Fruit fly (Drosophila melanogaster) whole organism, embryonic: ENCODE data around the gene AlaRS-m.

Experiments
- Antp ChIP-seq: fragments of 200-800 bp; sonication (Bioruptor generic); optimal IDR thresholded peaks from 3 replicates; lab custom pipeline; 2016; ENCODE audit warnings: missing biosample characterization, missing genetic modification characterization
- BEAF-32 ChIP-seq: fragments of 200-800 bp; sonication (Bioruptor generic); optimal IDR thresholded peaks from 3 replicates; lab custom pipeline; 2017; ENCODE audit warnings: missing biosample characterization, missing genetic modification characterization, mild to moderate bottlenecking, moderate library complexity, missing genetic modification reagents
- CG11247 ChIP-seq: fragments of 200-800 bp; sonication (Bioruptor generic); IDR thresholded peaks from 2 replicates; pipeline ENCODE4 v1.3.6; 2022; ENCODE audit warnings: missing biosample characterization, missing genetic modification characterization
- CG11696 ChIP-seq: fragments of 200-800 bp; sonication (Bioruptor generic); IDR thresholded peaks from 2 replicates; pipeline ENCODE4 v1.3.6; 2022; ENCODE audit warnings: missing biosample characterization, missing genetic modification characterization
- CG11723 ChIP-seq: fragments of 200-800 bp; sonication (Bioruptor generic); optimal IDR thresholded peaks from 2 replicates; lab custom pipeline; 2017; ENCODE audit warnings: missing biosample characterization, mild to moderate bottlenecking, missing genetic modification characterization
- CG13775 ChIP-seq: fragments of 200-800 bp; sonication (Bioruptor generic); optimal IDR thresholded peaks from 3 replicates; lab custom pipeline; 2017; ENCODE audit warnings: missing biosample characterization, mild to moderate bottlenecking, missing genetic modification characterization
- CG1647 ChIP-seq: fragments of 200-800 bp; sonication (Bioruptor generic); optimal IDR thresholded peaks from 3 replicates; lab custom pipeline; 2016; ENCODE audit warnings: missing biosample characterization, missing genetic modification characterization
- CG18764 ChIP-seq: fragments of 200-800 bp; sonication (Bioruptor generic); optimal IDR thresholded peaks from 3 replicates; lab custom pipeline; 2016; ENCODE audit warnings: missing biosample characterization, missing genetic modification characterization
- CG2202 ChIP-seq: fragments of 200-800 bp; sonication (Bioruptor generic); optimal IDR thresholded peaks from 2 replicates; lab custom pipeline; 2018; ENCODE audit warnings: missing biosample characterization, mild to moderate bottlenecking, missing genetic modification characterization
- CG3065 ChIP-seq: fragments of 200-800 bp; sonication (Bioruptor generic); optimal IDR thresholded peaks from 2 replicates; lab custom pipeline; 2016; ENCODE audit warnings: missing biosample characterization, missing genetic modification characterization
- CG3838 ChIP-seq: fragments of 200-800 bp; sonication (Bioruptor generic); optimal IDR thresholded peaks from 3 replicates; lab custom pipeline; 2016; ENCODE audit warnings: missing biosample characterization, missing genetic modification characterization
- CG4707 ChIP-seq: fragments of 200-800 bp; sonication (Bioruptor generic); optimal IDR thresholded peaks from 2 replicates; lab custom pipeline; 2018; ENCODE audit warnings: missing biosample characterization, mild to moderate bottlenecking, missing genetic modification characterization, moderate library complexity
- CG5953 ChIP-seq: fragments of 200-800 bp; sonication (Bioruptor generic); IDR thresholded peaks from 2 replicates; pipeline ENCODE4 v1.3.6; 2022; ENCODE audit warnings: missing biosample characterization, missing genetic modification characterization
- CG6765 ChIP-seq: fragments of 200-800 bp; sonication (Bioruptor generic); optimal IDR thresholded peaks from 3 replicates; lab custom pipeline; 2017; ENCODE audit warnings: missing biosample characterization, mild to moderate bottlenecking, missing genetic modification characterization
- CG8290 ChIP-seq, 3 experiments: fragments of 200-800 bp; sonication (Bioruptor generic); optimal IDR thresholded peaks; 2 replicates each; lab custom pipeline; 2016 to 2019; ENCODE audit warnings: missing biosample characterization in 3 of 3, missing genetic modification characterization in 3 of 3, mild to moderate bottlenecking in 2 of 3, moderate library complexity in 1 of 3
- CG8478 ChIP-seq: fragments of >200 bp; optimal IDR thresholded peaks from 2 replicates; lab custom pipeline; 2018
- CG9215 ChIP-seq: fragments of 200-800 bp; sonication (Bioruptor generic); IDR thresholded peaks from 2 replicates; pipeline ENCODE4 v1.3.6; 2022; ENCODE audit warnings: missing biosample characterization, missing genetic modification characterization
- CG9727 ChIP-seq: fragments of 200-800 bp; sonication (Bioruptor generic); optimal IDR thresholded peaks from 3 replicates; lab custom pipeline; 2017; ENCODE audit warnings: missing biosample characterization, mild to moderate bottlenecking, missing genetic modification characterization
- CkIIα-i1 ChIP-seq: fragments of 200-800 bp; sonication (Bioruptor generic); IDR thresholded peaks from 2 replicates; pipeline ENCODE4 v1.3.6; 2022; ENCODE audit warnings: missing biosample characterization, missing genetic modification characterization
- CrebB ChIP-seq: fragments of 200-800 bp; sonication (Bioruptor generic); optimal IDR thresholded peaks from 3 replicates; lab custom pipeline; 2018; ENCODE audit warnings: missing biosample characterization, mild to moderate bottlenecking, missing genetic modification characterization
- D19A ChIP-seq: fragments of 200-800 bp; optimal IDR thresholded peaks from 3 replicates; lab custom pipeline; 2019; ENCODE audit warnings: missing biosample characterization, mild to moderate bottlenecking, missing genetic modification characterization, moderate library complexity
- D19B ChIP-seq: fragments of 200-800 bp; sonication (Bioruptor generic); optimal IDR thresholded peaks from 2 replicates; lab custom pipeline; 2017; ENCODE audit warnings: missing biosample characterization, mild to moderate bottlenecking, missing genetic modification characterization
- Dll ChIP-seq: fragments of 200-800 bp; sonication (Bioruptor generic); IDR thresholded peaks from 4 replicates; pipeline ENCODE4 v1.3.6; 2022; ENCODE audit warnings: missing biosample characterization, missing genetic modification characterization; ENCODE audit not compliant: partially characterized antibody
- Doc2 ChIP-seq: fragments of 200-800 bp; sonication (Bioruptor generic); IDR thresholded peaks from 2 replicates; pipeline ENCODE4 v1.3.6; 2022; ENCODE audit warnings: missing biosample characterization, missing genetic modification characterization
- Hr51 ChIP-seq, 2 experiments: fragments of 200-800 bp; sonication (Bioruptor generic); optimal IDR thresholded peaks; 2 replicates in 1 of 2; 3 replicates in 1 of 2; lab custom pipeline; 2016 to 2018; ENCODE audit warnings: missing biosample characterization in 2 of 2, missing genetic modification characterization in 2 of 2, mild to moderate bottlenecking in 1 of 2, moderate library complexity in 1 of 2
- Nf-YC ChIP-seq: fragments of 200-800 bp; optimal IDR thresholded peaks from 3 replicates; lab custom pipeline; 2019; ENCODE audit warnings: missing biosample characterization, mild to moderate bottlenecking, missing genetic modification characterization, moderate library complexity
- Pdp1 ChIP-seq, 2 experiments: fragments of 200-800 bp; sonication (Bioruptor generic); optimal IDR thresholded peaks; 3 replicates each; lab custom pipeline; 2016; ENCODE audit warnings: missing biosample characterization in 2 of 2, missing genetic modification characterization in 2 of 2, mild to moderate bottlenecking in 1 of 2, moderate library complexity in 1 of 2
- Ravus ChIP-seq: fragments of 200-800 bp; sonication (Bioruptor generic); IDR thresholded peaks from 2 replicates; pipeline ENCODE4 v1.3.6; 2022; ENCODE audit warnings: missing biosample characterization, missing genetic modification characterization
- Ssrp ChIP-seq: fragments of 200-800 bp; sonication (Bioruptor generic); optimal IDR thresholded peaks from 2 replicates; lab custom pipeline; 2018; ENCODE audit warnings: missing biosample characterization, mild to moderate bottlenecking, missing genetic modification characterization, moderate library complexity
- aop ChIP-seq: fragments of 200-800 bp; sonication (Bioruptor generic); IDR thresholded peaks from 2 replicates; pipeline ENCODE4 v1.3.6; 2022; ENCODE audit warnings: missing biosample characterization, missing genetic modification characterization
- bab2 ChIP-seq: fragments of 200-800 bp; sonication (Bioruptor generic); optimal IDR thresholded peaks from 2 replicates; lab custom pipeline; 2016; ENCODE audit warnings: missing biosample characterization, missing genetic modification characterization
- bowl ChIP-seq: fragments of 200-800 bp; sonication (Bioruptor generic); IDR thresholded peaks from 2 replicates; pipeline ENCODE4 v1.3.6; 2022; ENCODE audit warnings: missing biosample characterization, missing genetic modification characterization
- bsh ChIP-seq, 2 experiments: fragments of 200-800 bp; sonication (Bioruptor generic); optimal IDR thresholded peaks; 2 replicates each; lab custom pipeline; 2017 to 2018; ENCODE audit warnings: mild to moderate bottlenecking in 2 of 2, missing biosample characterization in 2 of 2, missing genetic modification characterization in 2 of 2, moderate library complexity in 1 of 2
- cad ChIP-seq: fragments of >200 bp; optimal IDR thresholded peaks from 2 replicates; lab custom pipeline; 2017; ENCODE audit warnings: missing biosample characterization, missing genetic modification characterization
- chm ChIP-seq: fragments of 200-800 bp; sonication (Bioruptor generic); IDR thresholded peaks from 2 replicates; pipeline ENCODE4 v1.3.6; 2022; ENCODE audit warnings: missing biosample characterization, missing genetic modification characterization
- chn ChIP-seq: fragments of 200-800 bp; sonication (Bioruptor generic); optimal IDR thresholded peaks from 2 replicates; lab custom pipeline; 2016; ENCODE audit warnings: missing biosample characterization, missing genetic modification characterization
- crol ChIP-seq: fragments of 200-800 bp; sonication (Bioruptor generic); IDR thresholded peaks from 2 replicates; pipeline ENCODE4 v1.3.6; 2022; ENCODE audit warnings: missing biosample characterization, missing genetic modification characterization
- dmrt99B ChIP-seq: fragments of 200-800 bp; sonication (Bioruptor generic); optimal IDR thresholded peaks from 2 replicates; lab custom pipeline; 2018; ENCODE audit warnings: missing biosample characterization, mild to moderate bottlenecking, missing genetic modification characterization, moderate library complexity
- dysf ChIP-seq: fragments of 200-800 bp; sonication (Bioruptor generic); IDR thresholded peaks from 3 replicates; pipeline ENCODE4 v1.3.6; 2022; ENCODE audit warnings: missing biosample characterization, missing genetic modification characterization
- en ChIP-seq: fragments of 200-800 bp; sonication (Bioruptor generic); optimal IDR thresholded peaks from 2 replicates; lab custom pipeline; 2016; ENCODE audit warnings: missing biosample characterization, missing genetic modification characterization
- fd64A ChIP-seq: fragments of 200-800 bp; sonication (Bioruptor generic); optimal IDR thresholded peaks from 3 replicates; lab custom pipeline; 2018; ENCODE audit warnings: missing biosample characterization, mild to moderate bottlenecking, missing genetic modification characterization
- fru ChIP-seq: fragments of >200 bp; optimal IDR thresholded peaks from 2 replicates; lab custom pipeline; 2017
- gro ChIP-seq: fragments of 200-800 bp; sonication (Bioruptor generic); optimal IDR thresholded peaks from 2 replicates; lab custom pipeline; 2016; ENCODE audit warnings: missing biosample characterization, missing genetic modification characterization
- h ChIP-seq: fragments of >200 bp; optimal IDR thresholded peaks from 2 replicates; lab custom pipeline; 2017
- kah ChIP-seq: fragments of 200-800 bp; sonication (Bioruptor generic); optimal IDR thresholded peaks from 2 replicates; lab custom pipeline; 2018; ENCODE audit warnings: missing biosample characterization, mild to moderate bottlenecking, missing genetic modification characterization
- lbe ChIP-seq: fragments of 200-800 bp; sonication (Bioruptor generic); optimal IDR thresholded peaks from 2 replicates; lab custom pipeline; 2016; ENCODE audit warnings: missing biosample characterization, mild to moderate bottlenecking, missing genetic modification characterization
- lilli ChIP-seq: fragments of 200-800 bp; sonication (Bioruptor generic); optimal IDR thresholded peaks from 3 replicates; lab custom pipeline; 2016; ENCODE audit warnings: missing biosample characterization, missing genetic modification characterization
- mld ChIP-seq: fragments of 200-800 bp; sonication (Bioruptor generic); IDR thresholded peaks from 3 replicates; pipeline ENCODE4 v1.3.6; 2022; ENCODE audit warnings: missing biosample characterization, missing genetic modification characterization; ENCODE audit not compliant: partially characterized antibody
- org-1 ChIP-seq: fragments of 200-800 bp; sonication (Bioruptor generic); optimal IDR thresholded peaks from 2 replicates; lab custom pipeline; 2017; ENCODE audit warnings: missing biosample characterization, missing genetic modification characterization
- pb ChIP-seq: fragments of 200-800 bp; sonication (Bioruptor generic); optimal IDR thresholded peaks from 3 replicates; lab custom pipeline; 2016; ENCODE audit warnings: missing biosample characterization, missing genetic modification characterization
- stwl ChIP-seq: fragments of 200-800 bp; sonication (Bioruptor generic); optimal IDR thresholded peaks from 3 replicates; lab custom pipeline; 2018; ENCODE audit warnings: missing biosample characterization, mild to moderate bottlenecking, missing genetic modification characterization, moderate library complexity
- trh ChIP-seq: fragments of 200-800 bp; sonication (Bioruptor generic); optimal IDR thresholded peaks from 2 replicates; lab custom pipeline; 2016; ENCODE audit warnings: missing biosample characterization, missing genetic modification characterization
- ttk ChIP-seq: fragments of 200-800 bp; sonication (Bioruptor generic); IDR thresholded peaks from 2 replicates; pipeline ENCODE4 v2.1.2; 2022; ENCODE audit warnings: missing biosample characterization, missing genetic modification characterization

Gene AlaRS-m

dm6 chr3L:5152354-5152806, 6.5 kb downstream of the AlaRS-m start, which contains the start of the genes Gen and Srp54k (continued):
- TF ChIP-seq CG1647 (GFP tag; lab: Kevin White, UChicago) (no peak), ttk (GFP tag; lab: Robert Waterston, UW) (no peak), h (lab: Kevin White, UChicago) (no peak), CG9215 (GFP tag; lab: Robert Waterston, UW) (no peak), en (GFP tag; lab: Kevin White, UChicago) (no peak), D19B (no peak), Ssrp (peak; percentile 2), CG18764 (no peak), dmrt99B (no peak), crol (GFP tag; lab: Robert Waterston, UW) (no peak), CG11723 (GFP tag; lab: Kevin White, UChicago) (no peak), CG11247 (no peak), Doc2 (GFP tag; lab: Robert Waterston, UW) (no peak), Ravus (GFP tag; lab: Robert Waterston, UW) (no peak), D19A (tag; lab: Kevin White, UChicago) (no peak), fd64A (GFP tag; lab: Kevin White, UChicago) (no peak), pb (GFP tag; lab: Kevin White, UChicago) (no peak), gro (GFP tag; lab: Kevin White, UChicago) (no peak), dysf (GFP tag; lab: Robert Waterston, UW) (peak; percentile 58), BEAF-32 (GFP tag; lab: Kevin White, UChicago) (peak; percentile 46), CrebB (tag; lab: Kevin White, UChicago) (peak; percentile 15), chm (GFP tag; lab: Robert Waterston, UW) (0 out of 2 replicates have a peak, but pooled peaks have one; percentile 16), stwl (tag; lab: Kevin White, UChicago) (peak; percentile 69), CkIIα-i1 (GFP tag; lab: Robert Waterston, UW) (no peak), CG6765 (GFP tag; lab: Kevin White, UChicago) (no peak), trh (GFP tag; lab: Kevin White, UChicago) (no peak), Nf-YC (tag; lab: Kevin White, UChicago) (peak; percentile 12), fru (lab: Kevin White, UChicago) (no peak), chn (no peak), aop (GFP tag; lab: Robert Waterston, UW) (no peak), bsh (GFP tag; optimal IDR thresholded peaks at IDR 0.05; lab: Kevin White, UChicago) (peak in 1 of 2 experiments; percentile 5), CG9727 (GFP tag; lab: Kevin White, UChicago) (peak; percentile 41), kah (GFP tag; lab: Kevin White, UChicago) (no peak), org-1 (GFP tag; lab: Kevin White, UChicago) (no peak), Antp (GFP tag; lab: Kevin White, UChicago) (no peak), Pdp1 (GFP tag; optimal IDR thresholded peaks at IDR 0.05; lab: Kevin White, UChicago) (no peak), CG5953 (no peak), cad (GFP tag; lab: Kevin White, UChicago) (no peak), mld (GFP tag; lab: Robert Waterston, UW) (no peak), CG3065 (GFP tag; lab: Kevin White, UChicago) (no peak), CG4707 (GFP tag; lab: Kevin White, UChicago) (no peak), CG13775 (GFP tag; lab: Kevin White, UChicago) (peak; percentile 49), CG2202 (tag; lab: Kevin White, UChicago) (no peak), CG3838 (no peak), CG8290 (GFP tag; optimal IDR thresholded peaks at IDR 0.05; lab: Kevin White, UChicago) (no peak), CG8290 (tag; optimal IDR thresholded peaks at IDR 0.05; lab: Kevin White, UChicago) (no peak), bowl (GFP tag; lab: Robert Waterston, UW) (no peak), Dll (GFP tag; lab: Robert Waterston, UW) (peak; percentile 48; the same call in 2 of the 4 replicates), CG11696 (GFP tag; lab: Robert Waterston, UW) (no peak), bab2 (GFP tag; lab: Kevin White, UChicago) (no peak), lilli (GFP tag; lab: Kevin White, UChicago) (no peak), Hr51 (GFP tag; optimal IDR thresholded peaks at IDR 0.05; lab: Kevin White, UChicago) (no peak), CG8478 (lab: Kevin White, UChicago) (no peak), lbe (GFP tag; lab: Kevin White, UChicago) (no peak)
